Worm (Caenorhabditis elegans): Measurements from ENCODE around the gene R07E3.7.

DNA sequence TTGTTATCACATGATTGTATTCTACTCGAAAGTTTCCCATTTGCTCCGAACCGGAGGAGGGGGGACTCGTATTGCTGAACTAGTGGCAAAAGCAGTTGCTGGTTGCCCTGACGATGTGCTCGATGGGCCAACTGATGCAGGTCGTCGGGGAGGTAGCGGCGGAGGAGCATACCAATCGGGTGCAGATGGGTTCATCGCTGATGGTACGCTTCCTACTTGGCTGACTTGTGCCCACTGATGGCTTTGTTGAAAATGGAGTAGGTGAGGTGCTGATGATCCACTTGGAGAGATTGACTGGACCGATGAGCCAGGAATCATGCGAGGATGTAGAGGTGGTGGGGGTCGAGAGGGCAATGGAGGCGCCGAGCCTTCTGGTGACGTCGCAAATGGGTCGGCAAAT is 18.0 kb upstream of the R07E3.7 start:
- TF ChIP-seq nhr-232 (tag; optimal IDR thresholded peaks at IDR 0.05) (no peak), ceh-24 (tag; optimal IDR thresholded peaks at IDR 0.05) (no peak), C38D4.7 (GFP tag; optimal IDR thresholded peaks at IDR 0.05) (no peak), che-1 (tag; optimal IDR thresholded peaks at IDR 0.05) (no peak), pax-1 (tag; optimal IDR thresholded peaks at IDR 0.05) (no peak), pha-4 (tag; optimal IDR thresholded peaks at IDR 0.05) (no peak), rnt-1 (tag; optimal IDR thresholded peaks at IDR 0.05) (no peak), unc-55 (GFP tag; optimal IDR thresholded peaks at IDR 0.05) (no peak), lin-11 (tag; optimal IDR thresholded peaks at IDR 0.05) (no peak), pha-2 (tag; optimal IDR thresholded peaks at IDR 0.05) (no peak), elt-2 (tag; optimal IDR thresholded peaks at IDR 0.05) (no peak), tbx-2 (tag; optimal IDR thresholded peaks at IDR 0.05) (no peak), ama-1 (optimal IDR thresholded peaks at IDR 0.05) (no peak), ceh-31 (tag; optimal IDR thresholded peaks at IDR 0.05) (no peak)
